Worm (Caenorhabditis elegans) whole organism, early embryonic: Measurements from ENCODE around the gene Y54F10BM.9.
"Not testable (repeated sequence)": the region's sequence is repeated elsewhere in the genome, so short reads cannot be mapped to it uniquely, and the experiment has no call there.

Experiments used
- B0310.2 ChIP-seq: sonication (generic microtip); optimal IDR thresholded peaks from 2 replicates; lab custom pipeline; 2016; ENCODE audit warnings: mild to moderate bottlenecking, missing genetic modification characterization, missing compliant biosample characterization
- F13C5.2 ChIP-seq: sonication (generic microtip); optimal IDR thresholded peaks from 2 replicates; lab custom pipeline; 2017; ENCODE audit warnings: mild to moderate bottlenecking, missing genetic modification characterization, inconsistent platforms, missing compliant biosample characterization
- aly-1 ChIP-seq: sonication (generic microtip); optimal IDR thresholded peaks from 2 replicates; lab custom pipeline; 2016; ENCODE audit warnings: missing genetic modification characterization, missing compliant biosample characterization
- ama-1 ChIP-seq: fragments of 150-350 bp; optimal IDR thresholded peaks from 2 replicates; lab custom pipeline; 2014
- ceh-13 ChIP-seq: fragments of 200-800 bp; sonication (Bioruptor generic); optimal IDR thresholded peaks from 2 replicates; lab custom pipeline; 2018; ENCODE audit warnings: mild to moderate bottlenecking, missing genetic modification characterization, missing compliant biosample characterization
- ceh-36 ChIP-seq: sonication (generic microtip); optimal IDR thresholded peaks from 2 replicates; lab custom pipeline; 2016; ENCODE audit warnings: missing genetic modification characterization, inconsistent platforms, missing compliant biosample characterization
- ets-7 ChIP-seq: sonication (generic microtip); optimal IDR thresholded peaks from 2 replicates; lab custom pipeline; 2016; ENCODE audit warnings: missing genotype, missing genetic modification characterization, missing compliant biosample characterization
- flt-1 ChIP-seq: fragments of 200-800 bp; sonication (Bioruptor generic); IDR thresholded peaks from 2 replicates; pipeline ENCODE4 v1.3.6; 2022; ENCODE audit warnings: missing genetic modification characterization, missing compliant biosample characterization
- hmbx-1 ChIP-seq: sonication (generic microtip); optimal IDR thresholded peaks from 2 replicates; lab custom pipeline; 2016; ENCODE audit warnings: mild to moderate bottlenecking, missing genetic modification characterization, missing compliant biosample characterization
- hmg-4 ChIP-seq: fragments of 200-800 bp; sonication (Bioruptor generic); optimal IDR thresholded peaks from 2 replicates; lab custom pipeline; 2018; ENCODE audit warnings: mild to moderate bottlenecking, missing genetic modification characterization, missing compliant biosample characterization
- hnd-1 ChIP-seq: sonication (generic microtip); optimal IDR thresholded peaks from 2 replicates; lab custom pipeline; 2016; ENCODE audit warnings: missing genetic modification characterization, missing compliant biosample characterization
- pes-1 ChIP-seq: fragments of 200-800 bp; sonication (Bioruptor generic); IDR thresholded peaks from 2 replicates; pipeline ENCODE4 v1.3.6; 2022; ENCODE audit warnings: missing genetic modification reagents, missing genetic modification characterization, missing compliant biosample characterization
- scrt-1 ChIP-seq: fragments of 200-800 bp; sonication (Bioruptor generic); IDR thresholded peaks from 2 replicates; pipeline ENCODE4 v1.3.6; 2022; ENCODE audit warnings: missing genetic modification characterization, missing compliant biosample characterization
- sea-1 ChIP-seq: fragments of 200-800 bp; sonication (Bioruptor generic); conservative IDR thresholded peaks from 2 replicates; pipeline ENCODE4 v1.3.6; 2022; ENCODE audit warnings: missing genetic modification characterization, missing compliant biosample characterization
- tbx-11 ChIP-seq: fragments of 200-800 bp; sonication (Bioruptor generic); IDR thresholded peaks from 2 replicates; pipeline ENCODE4 v1.3.6; 2022; ENCODE audit warnings: missing genetic modification characterization, missing compliant biosample characterization
- tbx-37 ChIP-seq: fragments of 200-800 bp; sonication (Bioruptor generic); conservative IDR thresholded peaks from 2 replicates; pipeline ENCODE4 v1.3.6; 2022; ENCODE audit warnings: missing genetic modification reagents, missing genetic modification characterization, missing compliant biosample characterization
- tra-4 ChIP-seq: sonication (generic microtip); optimal IDR thresholded peaks from 2 replicates; lab custom pipeline; 2017; ENCODE audit warnings: missing genetic modification characterization, missing compliant biosample characterization

Y54F10BM.9 gene

DNA sequence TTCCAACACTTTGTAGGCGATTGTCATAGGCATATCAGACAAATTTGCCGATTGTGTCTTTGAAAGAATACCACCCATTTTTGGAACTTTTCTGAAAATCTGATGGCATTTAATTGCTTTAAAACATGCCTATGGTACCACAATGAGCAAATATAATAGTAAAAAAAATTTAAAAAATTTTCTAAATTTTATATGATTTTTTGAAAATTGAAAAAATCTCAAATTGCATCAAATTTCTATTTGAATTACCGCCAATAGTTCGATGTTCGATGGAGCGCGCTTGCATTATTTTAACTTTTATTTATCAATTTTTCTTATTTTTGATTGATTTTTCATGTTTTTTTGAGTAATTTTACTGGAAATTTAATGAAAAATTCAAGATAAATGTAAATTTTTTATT is 43.4 kb downstream of the Y54F10BM.9 start, which contains the start of gene fbxa-42:
TSS of gene fbxa-42 (minus strand) at position 101 of the 400 bp plus-strand sequence.
- TF ChIP-seq sea-1, tbx-37, scrt-1 (GFP tag; lab: Robert Waterston, UW): not testable (repeated sequence)

DNA sequence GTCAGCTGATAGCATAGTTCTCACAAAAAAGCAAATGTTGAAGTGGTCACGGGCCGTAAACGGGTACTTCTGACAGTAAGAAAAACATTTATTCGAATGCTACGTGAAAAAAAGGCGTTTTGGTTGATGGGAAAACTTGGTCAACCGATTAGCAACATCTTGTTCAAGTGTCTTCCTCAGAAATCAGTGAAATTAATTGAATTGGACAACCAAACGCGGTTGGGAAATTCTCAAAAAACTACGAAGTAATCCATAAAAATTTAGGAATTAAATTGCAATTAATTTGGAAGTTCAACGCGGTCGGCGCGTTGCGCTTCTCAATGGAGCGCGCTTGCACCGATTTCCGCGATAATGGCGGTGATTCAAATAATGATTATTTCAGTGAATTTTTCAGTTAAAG is 45.4 kb downstream of the Y54F10BM.9 start:
- TF ChIP-seq ceh-13 (GFP tag; lab: Kevin White, UChicago) = no peak
- TF ChIP-seq pes-1 (GFP tag; lab: Robert Waterston, UW) = no peak

DNA sequence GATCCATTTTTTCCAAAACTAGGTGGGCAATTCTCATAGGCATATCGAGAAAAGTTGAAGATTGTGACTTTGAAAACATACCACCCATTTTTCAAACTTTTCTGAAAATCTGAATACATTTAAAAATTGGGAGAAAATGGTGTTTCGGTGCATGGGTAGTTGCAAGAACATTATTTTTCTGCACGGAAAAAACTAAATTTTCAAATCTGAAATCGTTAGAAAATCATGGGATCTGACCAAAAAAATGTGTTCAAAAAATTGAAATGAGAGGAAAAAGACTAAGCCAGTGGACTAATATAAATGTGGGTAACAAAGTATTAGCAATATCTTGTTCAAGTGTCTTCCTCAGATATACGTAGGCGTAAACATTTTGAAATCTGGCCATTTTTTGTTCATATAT is 45.9 kb downstream of the Y54F10BM.9 start, which contains the start of gene fbxa-43:
TSS of gene fbxa-43 (minus strand) at position 101 of the 400 bp plus-strand sequence.
- TF ChIP-seq tbx-37 (GFP tag; lab: Robert Waterston, UW) (no peak), pes-1 (GFP tag; lab: Robert Waterston, UW) (no peak), hmbx-1 (tag; lab: Kevin White, UChicago) (no peak), sea-1 (GFP tag; lab: Robert Waterston, UW) (no peak), aly-1 (tag; lab: Kevin White, UChicago) (no peak), ama-1 (lab: Kevin White, UChicago) (no peak), hnd-1 (tag; lab: Kevin White, UChicago) (no peak), flt-1 (GFP tag; lab: Robert Waterston, UW) (no peak), B0310.2 (no peak), F13C5.2 (tag; lab: Kevin White, UChicago) (no peak), ets-7 (tag; lab: Kevin White, UChicago) (no peak)

DNA sequence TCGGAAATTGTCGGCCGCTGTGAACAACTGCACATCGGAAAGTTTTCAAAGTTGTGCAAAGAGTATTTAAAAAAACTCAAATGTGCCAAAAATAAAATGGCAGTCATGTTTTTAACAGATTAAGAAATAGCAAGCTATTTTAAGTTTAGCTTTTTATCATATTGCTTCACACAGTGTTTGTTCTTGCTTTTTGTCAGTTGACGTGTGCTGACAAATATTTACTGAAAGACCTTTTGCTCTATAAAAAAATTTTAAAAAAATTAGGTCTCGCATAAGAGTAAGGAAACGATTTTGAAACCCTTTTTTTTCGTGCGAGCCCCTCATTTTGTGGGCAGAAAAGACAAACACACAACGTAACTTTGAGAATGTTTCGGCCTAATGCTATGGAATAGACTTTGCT is 49.2 kb downstream of the Y54F10BM.9 start, which contains the start of gene fbxa-71:
TSS of gene fbxa-71 (plus strand) at position 301 of the 400 bp plus-strand sequence.
- no peak for TF ChIP-seq sea-1 (GFP tag; lab: Robert Waterston, UW)
- no peak for TF ChIP-seq flt-1 (GFP tag; lab: Robert Waterston, UW)
- no peak for TF ChIP-seq tra-4 (tag; lab: Kevin White, UChicago)
- TF ChIP-seq hmbx-1 (tag; lab: Kevin White, UChicago) = no peak
- no peak for TF ChIP-seq ceh-13 (GFP tag; lab: Kevin White, UChicago)
- no peak for TF ChIP-seq B0310.2
- TF ChIP-seq hmg-4 = no peak
- TF ChIP-seq aly-1 (tag; lab: Kevin White, UChicago) = no peak
- TF ChIP-seq ceh-36 (tag; lab: Kevin White, UChicago) = no peak
- no peak for TF ChIP-seq tbx-11 (GFP tag; lab: Robert Waterston, UW)
- TF ChIP-seq tbx-37 (GFP tag; lab: Robert Waterston, UW) = no peak
- TF ChIP-seq scrt-1 (GFP tag; lab: Robert Waterston, UW) = no peak
- no peak for TF ChIP-seq hnd-1 (tag; lab: Kevin White, UChicago)
- no peak for TF ChIP-seq F13C5.2 (tag; lab: Kevin White, UChicago)
- TF ChIP-seq pes-1 (GFP tag; lab: Robert Waterston, UW) = no peak
- no peak for TF ChIP-seq ama-1 (lab: Kevin White, UChicago)

DNA sequence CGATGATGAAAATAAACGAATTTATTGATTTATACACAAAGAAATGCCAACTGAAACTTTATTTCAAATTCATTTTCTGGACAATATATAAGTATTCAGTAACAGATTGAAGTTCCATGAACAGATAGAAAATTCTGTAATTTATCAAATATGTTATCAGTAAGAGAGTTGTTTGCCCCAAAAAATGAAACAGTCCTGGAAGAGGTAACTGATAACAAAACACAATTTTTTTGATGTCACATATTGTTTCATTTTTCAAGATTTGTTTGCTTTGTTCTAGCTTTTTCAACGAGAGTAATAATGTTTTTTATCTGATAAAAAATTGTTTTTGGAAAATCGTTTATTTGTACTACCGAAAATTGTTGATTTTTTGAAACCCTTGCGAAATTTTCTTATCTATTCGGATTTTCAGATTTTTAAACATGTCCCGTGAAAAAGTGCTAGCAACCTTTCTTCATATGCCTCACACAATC is 51.7 kb downstream of the Y54F10BM.9 start, which contains the start of gene fbxa-73:
TSS of gene fbxa-73 (plus strand) at position 423 of the 473 bp plus-strand sequence.
- TF ChIP-seq tbx-11 (GFP tag; lab: Robert Waterston, UW) (no peak), ceh-36 (tag; lab: Kevin White, UChicago) (no peak), tra-4 (tag; lab: Kevin White, UChicago) (no peak), B0310.2 (no peak), sea-1 (GFP tag; lab: Robert Waterston, UW) (no peak), hmbx-1 (tag; lab: Kevin White, UChicago) (no peak), ets-7 (tag; lab: Kevin White, UChicago) (no peak)

DNA sequence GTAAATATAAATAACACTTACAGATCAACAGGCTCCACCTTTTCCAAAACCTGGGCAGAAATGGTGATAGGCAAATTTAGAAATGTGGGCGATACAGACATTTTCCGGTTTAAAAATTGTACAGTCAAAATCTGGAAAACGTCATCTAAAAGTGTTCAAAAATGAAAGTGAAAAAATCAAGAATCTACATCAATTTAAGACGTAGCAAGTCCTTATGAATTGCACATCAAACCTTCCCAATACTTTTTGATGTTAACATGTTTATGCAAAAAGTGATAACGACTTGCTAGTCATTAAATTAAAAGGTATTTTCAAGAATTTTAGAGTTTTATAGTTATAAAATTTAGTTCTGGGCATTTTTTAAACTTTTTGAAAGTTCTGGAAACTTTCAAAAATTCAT is 53.4 kb downstream of the Y54F10BM.9 start, which contains the start of gene fbxa-7:
TSS of gene fbxa-7 (minus strand) at position 101 of the 400 bp plus-strand sequence.
- TF ChIP-seq flt-1 (GFP tag; lab: Robert Waterston, UW) (no peak), F13C5.2 (tag; lab: Kevin White, UChicago) (no peak), sea-1 (GFP tag; lab: Robert Waterston, UW) (no peak), tbx-37 (GFP tag; lab: Robert Waterston, UW) (no peak), ceh-36 (tag; lab: Kevin White, UChicago) (no peak), ama-1 (lab: Kevin White, UChicago) (no peak), hnd-1 (tag; lab: Kevin White, UChicago) (no peak), B0310.2 (no peak), pes-1 (GFP tag; lab: Robert Waterston, UW) (no peak), ets-7 (tag; lab: Kevin White, UChicago) (no peak), scrt-1 (GFP tag; lab: Robert Waterston, UW) (no peak)

DNA sequence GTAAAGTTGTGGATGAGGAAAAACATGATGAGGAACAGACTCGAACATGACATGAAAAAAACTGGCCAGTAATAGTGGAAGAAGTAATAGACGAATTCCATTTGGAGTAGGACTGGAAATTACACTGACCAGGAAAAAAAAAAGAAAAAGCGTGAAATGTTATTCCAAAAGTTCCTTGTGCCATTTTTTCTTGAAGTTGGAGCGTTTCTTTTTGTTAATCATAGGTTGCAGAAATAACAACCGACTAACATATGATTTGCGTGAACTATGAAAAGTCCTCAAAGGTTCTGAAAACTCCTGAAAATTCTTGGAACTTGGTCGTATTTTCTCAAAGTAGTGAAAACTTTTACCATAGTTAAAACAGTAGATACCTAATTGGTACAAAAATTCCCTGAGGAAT is 59.0 kb downstream of the Y54F10BM.9 start, which contains the start of gene srd-67:
TSS of gene srd-67 (minus strand) at position 101 of the 400 bp plus-strand sequence.
- no peak for TF ChIP-seq ceh-13 (GFP tag; lab: Kevin White, UChicago)
- no peak for TF ChIP-seq F13C5.2 (tag; lab: Kevin White, UChicago)
- TF ChIP-seq pes-1 (GFP tag; lab: Robert Waterston, UW) = no peak
- no peak for TF ChIP-seq hmbx-1 (tag; lab: Kevin White, UChicago)
- no peak for TF ChIP-seq ets-7 (tag; lab: Kevin White, UChicago)
- TF ChIP-seq aly-1 (tag; lab: Kevin White, UChicago) = no peak
- no peak for TF ChIP-seq tbx-11 (GFP tag; lab: Robert Waterston, UW)
- TF ChIP-seq ceh-36 (tag; lab: Kevin White, UChicago) = no peak
- TF ChIP-seq tbx-37 (GFP tag; lab: Robert Waterston, UW) = no peak
- no peak for TF ChIP-seq ama-1 (lab: Kevin White, UChicago)
- TF ChIP-seq scrt-1 (GFP tag; lab: Robert Waterston, UW) = no peak
- TF ChIP-seq sea-1 (GFP tag; lab: Robert Waterston, UW) = no peak
- no peak for TF ChIP-seq hmg-4
- TF ChIP-seq B0310.2 = no peak
